Worm (Caenorhabditis elegans) whole organism, L3 larva: Measurements from ENCODE around the gene clh-4.
A peak's percentile ranks its signal among the peaks of the same experiment; 100 is the strongest.

ENCODE experiments used
- aly-2 ChIP-seq: fragments of 150-350 bp; optimal IDR thresholded peaks from 2 replicates; lab custom pipeline; 2014; ENCODE audit warnings: missing biosample characterization, missing genetic modification characterization
- ama-1 ChIP-seq: fragments of 150-350 bp; optimal IDR thresholded peaks from 2 replicates; lab custom pipeline; 2018
- daf-12 ChIP-seq: fragments of 150-350 bp; optimal IDR thresholded peaks from 2 replicates; lab custom pipeline; 2014; ENCODE audit warnings: missing biosample characterization, missing genetic modification reagents, missing genetic modification characterization
- elt-1 ChIP-seq: fragments of 150-350 bp; optimal IDR thresholded peaks from 2 replicates; lab custom pipeline; 2014; ENCODE audit warnings: missing biosample characterization, missing genetic modification characterization
- elt-3 ChIP-seq, 3 experiments: fragments of 150-350 bp in 1 of 3; sonication (generic microtip) in 2 of 3; optimal IDR thresholded peaks; 2 replicates in 2 of 3; 4 replicates in 1 of 3; lab custom pipeline; 2014 to 2017; ENCODE audit warnings: missing biosample characterization in 3 of 3, missing genetic modification characterization in 3 of 3
- fkh-10 ChIP-seq: sonication (generic microtip); optimal IDR thresholded peaks from 2 replicates; lab custom pipeline; 2017; ENCODE audit warnings: missing biosample characterization, missing genetic modification reagents, missing genetic modification characterization
- lin-39 ChIP-seq: fragments of 150-350 bp; optimal IDR thresholded peaks from 2 replicates; lab custom pipeline; 2018; ENCODE audit warnings: missing biosample characterization, missing genetic modification reagents, missing genetic modification characterization
- mdl-1 ChIP-seq: fragments of 150-350 bp; optimal IDR thresholded peaks from 2 replicates; lab custom pipeline; 2014; ENCODE audit warnings: missing biosample characterization, missing genetic modification characterization
- nhr-12 ChIP-seq: fragments of 150-350 bp; optimal IDR thresholded peaks from 2 replicates; lab custom pipeline; 2014; ENCODE audit warnings: missing biosample characterization, missing genetic modification characterization
- nhr-237 ChIP-seq: fragments of 150-350 bp; optimal IDR thresholded peaks from 2 replicates; lab custom pipeline; 2014; ENCODE audit warnings: missing biosample characterization, missing genetic modification characterization
- tbx-2 ChIP-seq: sonication (generic microtip); optimal IDR thresholded peaks from 2 replicates; lab custom pipeline; 2016; ENCODE audit warnings: mild to moderate bottlenecking, missing genetic modification characterization, missing compliant biosample characterization
- unc-62 ChIP-seq: fragments of 150-350 bp; sonication (generic microtip); optimal IDR thresholded peaks from 4 replicates; lab custom pipeline; 2014; ENCODE audit warnings: missing biosample characterization, missing genetic modification reagents, missing genetic modification characterization
- zag-1 ChIP-seq: fragments of 150-350 bp; optimal IDR thresholded peaks from 2 replicates; lab custom pipeline; 2014; ENCODE audit warnings: missing biosample characterization, missing genetic modification characterization

- no peak for TF ChIP-seq nhr-12 (tag; lab: Kevin White, UChicago)
- TF ChIP-seq ama-1 (lab: Kevin White, UChicago) = peak; percentile 78
- no peak for TF ChIP-seq fkh-10 (GFP tag; lab: Kevin White, UChicago)
- no peak for TF ChIP-seq elt-1 (tag; lab: Kevin White, UChicago)
- TF ChIP-seq tbx-2 (tag; lab: Kevin White, UChicago) = no peak
- no peak for TF ChIP-seq aly-2 (tag; lab: Kevin White, UChicago)
- TF ChIP-seq unc-62 (GFP tag; lab: Kevin White, UChicago) = no peak
- no peak for TF ChIP-seq zag-1 (tag; lab: Kevin White, UChicago)
- no peak for TF ChIP-seq daf-12
- no peak for TF ChIP-seq nhr-237 (tag; lab: Kevin White, UChicago)
- TF ChIP-seq lin-39 (tag; lab: Kevin White, UChicago) = peak; percentile 74
- no peak for TF ChIP-seq mdl-1 (tag; lab: Kevin White, UChicago)
- TF ChIP-seq elt-3 (tag; optimal IDR thresholded peaks at IDR 0.05; lab: Kevin White, UChicago) = no peak
Measured at ce11 chrX:4142648-4143259, 42.4 kb upstream of the clh-4 start.
